Fruit fly (Drosophila melanogaster) whole organism, embryonic: ENCODE measurements around the gene CG32432.

Experiments used
- Bdp1 ChIP-seq: fragments of 200-800 bp; sonication (Bioruptor generic); optimal IDR thresholded peaks from 3 replicates; lab custom pipeline; 2016; ENCODE audit warnings: missing biosample characterization, missing genetic modification characterization
- CG10267 ChIP-seq: fragments of 200-800 bp; sonication (Bioruptor generic); optimal IDR thresholded peaks from 2 replicates; lab custom pipeline; 2018; ENCODE audit warnings: missing biosample characterization, mild to moderate bottlenecking, missing genetic modification characterization, moderate library complexity
- CG10274 ChIP-seq: fragments of 200-800 bp; sonication (Bioruptor generic); optimal IDR thresholded peaks from 3 replicates; lab custom pipeline; 2017; ENCODE audit warnings: missing biosample characterization, mild to moderate bottlenecking, missing genetic modification characterization
- CG11247 ChIP-seq: fragments of 200-800 bp; sonication (Bioruptor generic); IDR thresholded peaks from 2 replicates; pipeline ENCODE4 v1.3.6; 2022; ENCODE audit warnings: missing biosample characterization, missing genetic modification characterization
- CG11696 ChIP-seq: fragments of 200-800 bp; sonication (Bioruptor generic); IDR thresholded peaks from 2 replicates; pipeline ENCODE4 v1.3.6; 2022; ENCODE audit warnings: missing biosample characterization, missing genetic modification characterization
- CG12942 ChIP-seq: fragments of 200-800 bp; sonication (Bioruptor generic); optimal IDR thresholded peaks from 3 replicates; lab custom pipeline; 2016; ENCODE audit warnings: missing biosample characterization, missing genetic modification characterization
- CG13296 ChIP-seq: fragments of 200-800 bp; sonication (Bioruptor generic); optimal IDR thresholded peaks from 3 replicates; lab custom pipeline; 2018; ENCODE audit warnings: missing biosample characterization, mild to moderate bottlenecking, missing genetic modification characterization
- CG13775 ChIP-seq: fragments of 200-800 bp; sonication (Bioruptor generic); optimal IDR thresholded peaks from 3 replicates; lab custom pipeline; 2017; ENCODE audit warnings: missing biosample characterization, mild to moderate bottlenecking, missing genetic modification characterization
- CG15073 ChIP-seq: fragments of 200-800 bp; sonication (Bioruptor generic); optimal IDR thresholded peaks from 2 replicates; lab custom pipeline; 2016; ENCODE audit warnings: missing biosample characterization, missing genetic modification characterization
- CG15269 ChIP-seq: fragments of 200-800 bp; sonication (Bioruptor generic); optimal IDR thresholded peaks from 2 replicates; lab custom pipeline; 2018; ENCODE audit warnings: missing biosample characterization, mild to moderate bottlenecking, missing genetic modification characterization, moderate library complexity
- CG15479 ChIP-seq: fragments of 200-800 bp; sonication (Bioruptor generic); optimal IDR thresholded peaks from 3 replicates; lab custom pipeline; 2019; ENCODE audit warnings: missing biosample characterization, mild to moderate bottlenecking, missing genetic modification characterization, moderate library complexity
- CG16815 ChIP-seq: fragments of 200-800 bp; sonication (Bioruptor generic); optimal IDR thresholded peaks from 3 replicates; lab custom pipeline; 2017; ENCODE audit warnings: missing biosample characterization, mild to moderate bottlenecking, missing genetic modification characterization
- CG2889 ChIP-seq: fragments of 200-800 bp; sonication (Bioruptor generic); IDR thresholded peaks from 3 replicates; pipeline ENCODE4 v1.3.6; 2022; ENCODE audit warnings: missing biosample characterization, missing genetic modification characterization
- CG30431 ChIP-seq: fragments of 200-800 bp; sonication (Bioruptor generic); optimal IDR thresholded peaks from 2 replicates; lab custom pipeline; 2017; ENCODE audit warnings: missing biosample characterization, missing genetic modification characterization
- CG32772 ChIP-seq: fragments of 200-800 bp; sonication (Bioruptor generic); IDR thresholded peaks from 2 replicates; pipeline ENCODE4 v1.3.6; 2022; ENCODE audit warnings: missing biosample characterization, missing genetic modification characterization
- CG6791 ChIP-seq: fragments of 200-800 bp; sonication (Bioruptor generic); IDR thresholded peaks from 3 replicates; pipeline ENCODE4 v1.3.6; 2022; ENCODE audit warnings: missing biosample characterization, missing genetic modification characterization; ENCODE audit not compliant: partially characterized antibody
- CG7271 ChIP-seq: fragments of 200-800 bp; sonication (Bioruptor generic); optimal IDR thresholded peaks from 2 replicates; lab custom pipeline; 2018; ENCODE audit warnings: missing biosample characterization, mild to moderate bottlenecking, missing genetic modification characterization, moderate library complexity
- CG7357 ChIP-seq: fragments of 200-800 bp; sonication (Bioruptor generic); IDR thresholded peaks from 3 replicates; pipeline ENCODE4 v1.3.6; 2022; ENCODE audit warnings: missing biosample characterization, missing genetic modification characterization
- CG7839 ChIP-seq: fragments of 200-800 bp; sonication (Bioruptor generic); optimal IDR thresholded peaks from 3 replicates; lab custom pipeline; 2018; ENCODE audit warnings: missing biosample characterization, mild to moderate bottlenecking, missing genetic modification characterization, moderate library complexity
- CG8765 ChIP-seq: fragments of 200-800 bp; sonication (Bioruptor generic); IDR thresholded peaks from 2 replicates; pipeline ENCODE4 v1.3.6; 2022; ENCODE audit warnings: missing biosample characterization, missing genetic modification characterization
- CG9437 ChIP-seq: fragments of 200-800 bp; sonication (Bioruptor generic); optimal IDR thresholded peaks from 2 replicates; lab custom pipeline; 2018; ENCODE audit warnings: missing biosample characterization, mild to moderate bottlenecking, missing genetic modification characterization
- CkIIα-i1 ChIP-seq: fragments of 200-800 bp; sonication (Bioruptor generic); IDR thresholded peaks from 2 replicates; pipeline ENCODE4 v1.3.6; 2022; ENCODE audit warnings: missing biosample characterization, missing genetic modification characterization
- D19B ChIP-seq: fragments of 200-800 bp; sonication (Bioruptor generic); optimal IDR thresholded peaks from 2 replicates; lab custom pipeline; 2017; ENCODE audit warnings: missing biosample characterization, mild to moderate bottlenecking, missing genetic modification characterization
- Drgx ChIP-seq: fragments of 200-800 bp; sonication (Bioruptor generic); IDR thresholded peaks from 2 replicates; pipeline ENCODE4 v1.3.6; 2022; ENCODE audit warnings: missing biosample characterization, missing genetic modification characterization
- Eip74EF ChIP-seq, 2 experiments: fragments of 200-800 bp in 1 of 2; fragments of >200 bp in 1 of 2; sonication (Bioruptor generic) in 1 of 2; optimal IDR thresholded peaks; 2 replicates each; lab custom pipeline; 2017 to 2019; ENCODE audit warnings: missing biosample characterization in 2 of 2, missing genetic modification characterization in 2 of 2, mild to moderate bottlenecking in 1 of 2, moderate library complexity in 1 of 2
- Ets65A ChIP-seq: fragments of 200-800 bp; sonication (Bioruptor generic); peaks from one replicate; lab custom pipeline; 2016; ENCODE audit warnings: missing biosample characterization, missing genetic modification characterization
- Gug ChIP-seq: fragments of 200-800 bp; sonication (Bioruptor generic); IDR thresholded peaks from 4 replicates; pipeline ENCODE4 v1.3.6; 2022; ENCODE audit warnings: missing biosample characterization, missing genetic modification characterization
- Hr51 ChIP-seq, 2 experiments: fragments of 200-800 bp; sonication (Bioruptor generic); optimal IDR thresholded peaks; 2 replicates in 1 of 2; 3 replicates in 1 of 2; lab custom pipeline; 2016 to 2018; ENCODE audit warnings: missing biosample characterization in 2 of 2, missing genetic modification characterization in 2 of 2, mild to moderate bottlenecking in 1 of 2, moderate library complexity in 1 of 2
- NK7.1 ChIP-seq: fragments of 200-800 bp; sonication (Bioruptor generic); optimal IDR thresholded peaks from 3 replicates; lab custom pipeline; 2016; ENCODE audit warnings: missing biosample characterization, missing genetic modification characterization
- Poxn ChIP-seq: fragments of 200-800 bp; sonication (Bioruptor generic); IDR thresholded peaks from 2 replicates; pipeline ENCODE4 v1.3.6; 2022; ENCODE audit warnings: missing biosample characterization, missing genetic modification characterization
- TFAM ChIP-seq: fragments of 200-800 bp; sonication (Bioruptor generic); optimal IDR thresholded peaks from 2 replicates; lab custom pipeline; 2017; ENCODE audit warnings: missing biosample characterization, missing genetic modification characterization, inconsistent platforms
- Vsx1 ChIP-seq: fragments of 200-800 bp; sonication (Bioruptor generic); optimal IDR thresholded peaks from 2 replicates; lab custom pipeline; 2017; ENCODE audit warnings: missing biosample characterization, mild to moderate bottlenecking, missing genetic modification characterization, missing genetic modification reagents
- bab2 ChIP-seq: fragments of 200-800 bp; sonication (Bioruptor generic); optimal IDR thresholded peaks from 2 replicates; lab custom pipeline; 2016; ENCODE audit warnings: missing biosample characterization, missing genetic modification characterization
- cad ChIP-seq: fragments of >200 bp; optimal IDR thresholded peaks from 2 replicates; lab custom pipeline; 2017; ENCODE audit warnings: missing biosample characterization, missing genetic modification characterization
- caup ChIP-seq: fragments of 200-800 bp; sonication (Bioruptor generic); optimal IDR thresholded peaks from 3 replicates; lab custom pipeline; 2017; ENCODE audit warnings: missing biosample characterization, mild to moderate bottlenecking, missing genetic modification characterization, moderate library complexity; ENCODE audit not compliant: severe bottlenecking
- chif ChIP-seq, 2 experiments: fragments of 200-800 bp; sonication (Bioruptor generic); optimal IDR thresholded peaks; 3 replicates each; lab custom pipeline; 2016; ENCODE audit warnings: missing biosample characterization in 2 of 2, missing genetic modification characterization in 2 of 2
- chinmo ChIP-seq: fragments of 200-800 bp; sonication (Bioruptor generic); IDR thresholded peaks from 4 replicates; pipeline ENCODE4 v1.3.6; 2022; ENCODE audit warnings: missing biosample characterization, missing genetic modification characterization; ENCODE audit not compliant: partially characterized antibody
- dm ChIP-seq: fragments of 200-800 bp; sonication (Bioruptor generic); optimal IDR thresholded peaks from 3 replicates; lab custom pipeline; 2016; ENCODE audit warnings: missing biosample characterization, missing genetic modification characterization
- inv ChIP-seq: fragments of 200-800 bp; sonication (Bioruptor generic); IDR thresholded peaks from 2 replicates; pipeline ENCODE4 v1.3.6; 2022; ENCODE audit warnings: missing biosample characterization, missing genetic modification characterization; ENCODE audit not compliant: partially characterized antibody
- jing ChIP-seq: fragments of 200-800 bp; sonication (Bioruptor generic); optimal IDR thresholded peaks from 2 replicates; lab custom pipeline; 2018; ENCODE audit warnings: missing biosample characterization, mild to moderate bottlenecking, missing genetic modification characterization
- lov ChIP-seq, 2 experiments: fragments of 200-800 bp in 1 of 2; fragments of >200 bp in 1 of 2; sonication (Bioruptor generic) in 1 of 2; IDR thresholded peaks in 1 of 2; optimal IDR thresholded peaks in 1 of 2; 2 replicates in 1 of 2; 3 replicates in 1 of 2; pipeline versions ENCODE4 v1.3.6 to Lab custom; 2017 to 2022; ENCODE audit warnings: missing biosample characterization in 1 of 2, missing genetic modification characterization in 1 of 2
- nom ChIP-seq: fragments of 200-800 bp; sonication (Bioruptor generic); optimal IDR thresholded peaks from 2 replicates; lab custom pipeline; 2017; ENCODE audit warnings: missing biosample characterization, missing genetic modification characterization, mild to moderate bottlenecking, moderate library complexity, missing genetic modification reagents
- prd ChIP-seq, 3 experiments: fragments of >200 bp in 2 of 3; fragments of 200-800 bp in 1 of 3; sonication (Bioruptor generic) in 1 of 3; optimal IDR thresholded peaks in 2 of 3; IDR thresholded peaks in 1 of 3; 2 replicates in 2 of 3; 3 replicates in 1 of 3; pipeline versions ENCODE4 v1.3.6 to Lab custom; 2017 to 2022; ENCODE audit warnings: missing biosample characterization in 1 of 3, missing genetic modification characterization in 1 of 3
- scrt ChIP-seq: fragments of 200-800 bp; sonication (Bioruptor generic); optimal IDR thresholded peaks from 2 replicates; lab custom pipeline; 2018; ENCODE audit warnings: missing biosample characterization, mild to moderate bottlenecking, missing genetic modification characterization, moderate library complexity
- tio ChIP-seq: fragments of 200-800 bp; sonication (Bioruptor generic); optimal IDR thresholded peaks from 2 replicates; lab custom pipeline; 2017; ENCODE audit warnings: missing biosample characterization, missing genetic modification characterization, inconsistent platforms
- ttk ChIP-seq: fragments of 200-800 bp; sonication (Bioruptor generic); IDR thresholded peaks from 2 replicates; pipeline ENCODE4 v2.1.2; 2022; ENCODE audit warnings: missing biosample characterization, missing genetic modification characterization
- zf30C ChIP-seq: fragments of 200-800 bp; sonication (Bioruptor generic); optimal IDR thresholded peaks from 3 replicates; lab custom pipeline; 2018; ENCODE audit warnings: missing biosample characterization, mild to moderate bottlenecking, missing genetic modification characterization

CG32432 gene

DNA sequence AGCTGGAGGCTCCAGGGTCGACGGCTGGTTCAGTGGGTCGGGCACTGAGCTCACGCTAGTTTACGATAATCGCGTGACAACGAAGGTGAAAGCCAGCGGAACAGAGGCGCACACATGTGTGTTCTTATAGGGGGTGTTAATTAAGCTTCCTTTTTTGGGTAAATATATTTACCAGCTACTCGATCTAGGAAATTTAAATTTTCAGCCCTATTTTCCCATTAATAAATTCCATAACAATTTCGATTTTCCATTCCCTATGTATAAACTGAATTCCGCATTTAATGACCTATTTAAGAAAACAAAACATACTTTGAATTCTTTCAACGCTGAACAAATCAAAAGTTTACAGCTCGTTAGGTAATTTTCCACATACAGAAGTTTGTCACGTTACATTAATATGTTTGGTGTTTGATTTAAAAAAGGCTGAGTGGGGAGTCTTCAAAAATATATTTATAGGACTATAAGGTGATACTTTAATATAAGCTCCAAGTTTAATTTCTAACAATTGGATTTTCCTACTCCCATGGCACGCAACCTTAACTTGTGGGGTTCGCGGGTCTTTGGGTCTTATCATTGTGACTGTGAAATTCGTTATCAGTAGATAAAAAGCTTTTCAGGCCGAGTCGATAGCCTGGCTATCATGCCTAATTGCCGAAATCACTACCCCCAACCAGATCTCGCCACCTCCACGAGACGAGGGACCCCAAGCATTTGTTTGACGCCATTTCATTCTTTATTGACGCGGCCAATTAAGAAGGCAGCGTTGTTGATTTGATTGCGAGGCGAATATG is 47.8 kb downstream of the CG32432 start, which contains the start of gene CG13255 (continued):
- TF ChIP-seq Poxn (GFP tag; lab: Robert Waterston, UW) = no peak
- TF ChIP-seq CG8765 = no peak
- TF ChIP-seq chinmo (GFP tag; lab: Robert Waterston, UW) = no peak
- no peak for TF ChIP-seq CG13296 (GFP tag; lab: Kevin White, UChicago)
- TF ChIP-seq Ets65A (GFP tag; lab: Kevin White, UChicago) = no peak
- TF ChIP-seq CG9437 (GFP tag; lab: Kevin White, UChicago) = peak; percentile 23
- TF ChIP-seq inv (GFP tag; lab: Robert Waterston, UW) = no peak
- no peak for TF ChIP-seq CG11696 (GFP tag; lab: Robert Waterston, UW)
- TF ChIP-seq Drgx (GFP tag; lab: Robert Waterston, UW) = no peak
- TF ChIP-seq CG13775 (GFP tag; lab: Kevin White, UChicago) = peak; percentile 49
- no peak for TF ChIP-seq Bdp1
- TF ChIP-seq CG7839 (tag; lab: Kevin White, UChicago) = peak; percentile 53
- TF ChIP-seq chif (GFP tag; optimal IDR thresholded peaks at IDR 0.05; lab: Kevin White, UChicago) = peak in 1 of 2 experiments; percentile 29
- TF ChIP-seq CG32772 = no peak
- TF ChIP-seq dm = no peak
- no peak for TF ChIP-seq zf30C (GFP tag; lab: Kevin White, UChicago)
- no peak for TF ChIP-seq CG15479 (GFP tag; lab: Kevin White, UChicago)
- TF ChIP-seq jing (GFP tag; lab: Kevin White, UChicago) = no peak
- TF ChIP-seq Gug (GFP tag; lab: Robert Waterston, UW) = no peak; the same call in 3 of the 4 replicates
- peak; percentile 67 for TF ChIP-seq CG15269 (tag; lab: Kevin White, UChicago)
- no peak for TF ChIP-seq CG7271 (tag; lab: Kevin White, UChicago)
- peak; percentile 4 for TF ChIP-seq CG10267
- no peak for TF ChIP-seq CG15073
- TF ChIP-seq D19B (GFP tag; lab: Kevin White, UChicago) = peak; percentile 55
- TF ChIP-seq cad (GFP tag; lab: Kevin White, UChicago) = no peak
- TF ChIP-seq CG10274 (GFP tag; lab: Kevin White, UChicago) = peak; percentile 42
- peak; percentile 9 for TF ChIP-seq NK7.1 (GFP tag; lab: Kevin White, UChicago)
- no peak for TF ChIP-seq CG6791 (GFP tag; lab: Robert Waterston, UW)
- no peak for TF ChIP-seq lov (optimal IDR thresholded peaks at IDR 0.05; lab: Kevin White, UChicago)
- TF ChIP-seq lov (GFP tag; IDR thresholded peaks at IDR 0.05; lab: Robert Waterston, UW) = no peak
- TF ChIP-seq CG7357 (GFP tag; lab: Robert Waterston, UW) = peak; percentile 37; the same call in 1 of the 3 replicates
- TF ChIP-seq Hr51 (GFP tag; optimal IDR thresholded peaks at IDR 0.05; lab: Kevin White, UChicago) = peak in 1 of 2 experiments; percentile 56
- TF ChIP-seq CG12942 (GFP tag; lab: Kevin White, UChicago) = no peak
- peak; percentile 29 for TF ChIP-seq CG16815 (GFP tag; lab: Kevin White, UChicago)
- peak; percentile 16 for TF ChIP-seq bab2 (GFP tag; lab: Kevin White, UChicago)
- TF ChIP-seq nom = no peak
- TF ChIP-seq CG2889 = no peak
- peak; percentile 59 for TF ChIP-seq tio (GFP tag; lab: Kevin White, UChicago)
- no peak for TF ChIP-seq TFAM (GFP tag; lab: Kevin White, UChicago)
- no peak for TF ChIP-seq ttk (GFP tag; lab: Robert Waterston, UW)
- no peak for TF ChIP-seq CkIIα-i1
- TF ChIP-seq caup = no peak
- no peak for TF ChIP-seq CG11247 (GFP tag; lab: Robert Waterston, UW)
- TF ChIP-seq CG30431 (GFP tag; lab: Kevin White, UChicago) = no peak
- TF ChIP-seq prd (optimal IDR thresholded peaks at IDR 0.05; lab: Kevin White, UChicago) = no peak
- TF ChIP-seq prd (GFP tag; IDR thresholded peaks at IDR 0.05; lab: Robert Waterston, UW) = no peak
- TF ChIP-seq scrt (GFP tag; lab: Kevin White, UChicago) = no peak
- peak in 1 of 2 experiments; percentile 24 for TF ChIP-seq Eip74EF (GFP tag; optimal IDR thresholded peaks at IDR 0.05; lab: Kevin White, UChicago)
- peak; percentile 74 for TF ChIP-seq Vsx1 (GFP tag; lab: Kevin White, UChicago)
